Worm (Caenorhabditis elegans): Measurements from ENCODE around the gene T18D3.6.
A peak's percentile ranks its signal among the peaks of the same experiment; 100 is the strongest.

T18D3.6 gene

ce11 chrX:12449262-12449942 is at the start of gene T18D3.6 (continued):
- no peak for TF ChIP-seq mxl-2 (GFP tag; conservative IDR thresholded peaks at IDR 0.05)
- TF ChIP-seq nhr-102 (tag; optimal IDR thresholded peaks at IDR 0.05), result no peak
- TF ChIP-seq zip-11 (GFP tag; IDR thresholded peaks at IDR 0.05), result no peak
- no peak for TF ChIP-seq dpl-1 (GFP tag; optimal IDR thresholded peaks at IDR 0.05)
- no peak for TF ChIP-seq Y75B8A.6 (GFP tag; IDR thresholded peaks at IDR 0.05)
- TF ChIP-seq unc-62 (GFP tag; optimal IDR thresholded peaks at IDR 0.05 in 1 of 2), result peak in 1 of 2 experiments; percentile 72
- no peak for TF ChIP-seq unc-62 (tag; optimal IDR thresholded peaks at IDR 0.05)
- TF ChIP-seq R02D3.7 (tag; optimal IDR thresholded peaks at IDR 0.05), result no peak

ce11 chrX:12404729-12405128 is 45.0 kb upstream of the T18D3.6 start:
- TF ChIP-seq mep-1 (tag; optimal IDR thresholded peaks at IDR 0.05), result peak; percentile 9
- TF ChIP-seq nhr-10 (tag; optimal IDR thresholded peaks at IDR 0.05), result no peak
- TF ChIP-seq php-3 (GFP tag; IDR thresholded peaks at IDR 0.05), result no peak
- TF ChIP-seq unc-62 (GFP tag; optimal IDR thresholded peaks at IDR 0.05 in 1 of 2), result peak in 1 of 2 experiments; percentile 99
- TF ChIP-seq unc-62 (tag; optimal IDR thresholded peaks at IDR 0.05), result no peak
- TF ChIP-seq ctbp-1 (GFP tag; IDR thresholded peaks at IDR 0.05), result 0 out of 2 replicates have a peak, but pooled peaks have one; percentile 9
- TF ChIP-seq mdt-29 (GFP tag; IDR thresholded peaks at IDR 0.05), result no peak
- TF ChIP-seq hlh-30 (tag; optimal IDR thresholded peaks at IDR 0.05; ENCODE audit: insufficient read depth), result peak; percentile 15
- peak; percentile 86 for TF ChIP-seq ceh-20 (GFP tag; IDR thresholded peaks at IDR 0.05)
- no peak for TF ChIP-seq ceh-82 (tag; optimal IDR thresholded peaks at IDR 0.05)
- peak; percentile 47; the same call in 1 of the 2 replicates for TF ChIP-seq hmg-1.1 (GFP tag; IDR thresholded peaks at IDR 0.05)
- peak in 1 of 2 experiments; percentile 2 for TF ChIP-seq hif-1 (tag; optimal IDR thresholded peaks at IDR 0.05)
- no peak for TF ChIP-seq spr-3 (GFP tag; optimal IDR thresholded peaks at IDR 0.05)
- no peak for TF ChIP-seq lin-29 (GFP tag; IDR thresholded peaks at IDR 0.05)

ce11 chrX:12406037-12406436 is 43.7 kb upstream of the T18D3.6 start:
- TF ChIP-seq aha-1 (tag) (no peak), set-16 (GFP tag; IDR thresholded peaks at IDR 0.05) (peak; percentile 83), ctbp-1 (GFP tag; IDR thresholded peaks at IDR 0.05) (0 out of 2 replicates have a peak, but pooled peaks have one; percentile 23), hmg-1.1 (GFP tag; IDR thresholded peaks at IDR 0.05) (0 out of 2 replicates have a peak, but pooled peaks have one; percentile 12)

- peak in 1 of 2 experiments; percentile 92 for TF ChIP-seq unc-62 (GFP tag; optimal IDR thresholded peaks at IDR 0.05 in 1 of 2)
- TF ChIP-seq unc-62 (tag; optimal IDR thresholded peaks at IDR 0.05), result no peak
- no peak for TF ChIP-seq nhr-28 (tag; optimal IDR thresholded peaks at IDR 0.05)
- peak; percentile 21 for TF ChIP-seq aha-1 (tag)
Measured at ce11 chrX:12406592-12406991, 43.1 kb upstream of the T18D3.6 start.

- no peak for TF ChIP-seq skn-1 (tag; optimal IDR thresholded peaks at IDR 0.05)
- no peak for TF ChIP-seq zag-1 (tag; optimal IDR thresholded peaks at IDR 0.05)
- no peak for TF ChIP-seq egl-27 (tag; optimal IDR thresholded peaks at IDR 0.05)
- no peak for TF ChIP-seq F44E2.7 (GFP tag; IDR thresholded peaks at IDR 0.05)
- no peak for TF ChIP-seq cey-2 (tag; optimal IDR thresholded peaks at IDR 0.05; ENCODE audit: borderline replicate concordance, insufficient read depth)
- TF ChIP-seq fkh-10 (GFP tag; optimal IDR thresholded peaks at IDR 0.05), result peak; percentile 94
- peak; percentile 87 for TF ChIP-seq ces-1 (GFP tag; optimal IDR thresholded peaks at IDR 0.05)
- TF ChIP-seq F37D6.2 (tag; optimal IDR thresholded peaks at IDR 0.05), result peak; percentile 8
- peak; percentile 52 for TF ChIP-seq aha-1 (tag)
- peak; percentile 51; the same call in 1 of the 2 replicates for TF ChIP-seq ctbp-1 (GFP tag; IDR thresholded peaks at IDR 0.05)
- TF ChIP-seq saeg-2 (GFP tag; IDR thresholded peaks at IDR 0.05), result 0 out of 2 replicates have a peak, but pooled peaks have one; percentile 18
Measured at ce11 chrX:12407297-12407696, 42.4 kb upstream of the T18D3.6 start.

Data from whole organism, L4 larva.